Worm (Caenorhabditis elegans) whole organism, mixed stage, embryonic: Measurements from ENCODE around the gene F40H6.5.

ENCODE experiments used
- ceh-43 ChIP-seq: fragments of 200-800 bp; sonication (Bioruptor generic); optimal IDR thresholded peaks from 2 replicates; lab custom pipeline; 2018; ENCODE audit warnings: mild to moderate bottlenecking, missing genetic modification characterization, moderate library complexity, missing compliant biosample characterization
- ces-1 ChIP-seq: fragments of 150-350 bp; optimal IDR thresholded peaks from 2 replicates; lab custom pipeline; 2014; ENCODE audit warnings: missing biosample characterization, missing genetic modification reagents, missing genetic modification characterization
- elt-1 ChIP-seq: sonication (generic microtip); optimal IDR thresholded peaks from 2 replicates; lab custom pipeline; 2017; ENCODE audit warnings: missing genetic modification characterization, mild to moderate bottlenecking, missing compliant biosample characterization, antibody characterized with exemption, moderate library complexity, borderline replicate concordance; ENCODE audit not compliant: insufficient read depth
- elt-3 ChIP-seq: fragments of 150-350 bp; optimal IDR thresholded peaks from 2 replicates; lab custom pipeline; 2014; ENCODE audit warnings: missing biosample characterization, missing genetic modification characterization
- lin-13 ChIP-seq: fragments of 150-350 bp; optimal IDR thresholded peaks from 2 replicates; lab custom pipeline; 2014; ENCODE audit warnings: missing biosample characterization, missing genetic modification characterization
- mab-5 ChIP-seq: fragments of 150-350 bp; optimal IDR thresholded peaks from 2 replicates; lab custom pipeline; 2014; ENCODE audit warnings: missing biosample characterization, missing genetic modification characterization
- nhr-12 ChIP-seq: fragments of 150-350 bp; optimal IDR thresholded peaks from 2 replicates; lab custom pipeline; 2014; ENCODE audit warnings: missing biosample characterization, missing genetic modification characterization
- snpc-4 ChIP-seq: fragments of 150-350 bp; optimal IDR thresholded peaks from 2 replicates; lab custom pipeline; 2014; ENCODE audit warnings: missing biosample characterization, missing genetic modification characterization
- unc-62 ChIP-seq: fragments of 150-350 bp; optimal IDR thresholded peaks from 2 replicates; lab custom pipeline; 2014; ENCODE audit warnings: missing biosample characterization, missing genetic modification reagents, missing genetic modification characterization
- ztf-11 ChIP-seq: fragments of 150-350 bp; optimal IDR thresholded peaks from 2 replicates; lab custom pipeline; 2014; ENCODE audit warnings: missing biosample characterization, missing genetic modification characterization

DNA sequence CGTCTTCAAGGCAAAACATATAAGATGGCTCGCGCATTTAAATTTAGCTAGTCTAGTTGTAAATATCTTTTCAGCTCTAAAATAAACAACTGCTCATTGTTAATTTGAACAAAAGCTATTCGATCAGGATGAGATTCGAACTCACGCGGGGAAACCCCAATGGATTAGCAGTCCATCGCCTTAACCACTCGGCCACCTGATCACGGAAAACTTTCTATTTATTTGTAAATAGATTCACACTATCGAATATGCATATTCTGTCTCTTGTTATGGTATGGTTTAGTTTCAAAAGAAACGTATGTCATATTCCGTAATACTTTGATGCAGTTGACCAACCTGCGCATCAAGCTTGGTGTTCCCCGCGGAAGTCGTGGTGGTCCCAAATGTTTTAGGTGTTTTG, 573 bp upstream of the F40H6.5 start:
- no peak for TF ChIP-seq ceh-43 (GFP tag; lab: Kevin White, UChicago)
- no peak for TF ChIP-seq elt-3 (tag; lab: Kevin White, UChicago)
- TF ChIP-seq elt-1 (tag; lab: Kevin White, UChicago), result no peak
- TF ChIP-seq mab-5, result no peak
- TF ChIP-seq unc-62 (GFP tag; lab: Kevin White, UChicago), result no peak
- TF ChIP-seq ces-1 (GFP tag; lab: Kevin White, UChicago), result no peak
- TF ChIP-seq lin-13 (tag; lab: Kevin White, UChicago), result no peak
- TF ChIP-seq nhr-12 (tag; lab: Kevin White, UChicago), result no peak
- no peak for TF ChIP-seq snpc-4 (tag; lab: Kevin White, UChicago)
- TF ChIP-seq ztf-11 (tag; lab: Kevin White, UChicago), result no peak
